Worm (Caenorhabditis elegans): ENCODE measurements around the gene srh-80.

DNA sequence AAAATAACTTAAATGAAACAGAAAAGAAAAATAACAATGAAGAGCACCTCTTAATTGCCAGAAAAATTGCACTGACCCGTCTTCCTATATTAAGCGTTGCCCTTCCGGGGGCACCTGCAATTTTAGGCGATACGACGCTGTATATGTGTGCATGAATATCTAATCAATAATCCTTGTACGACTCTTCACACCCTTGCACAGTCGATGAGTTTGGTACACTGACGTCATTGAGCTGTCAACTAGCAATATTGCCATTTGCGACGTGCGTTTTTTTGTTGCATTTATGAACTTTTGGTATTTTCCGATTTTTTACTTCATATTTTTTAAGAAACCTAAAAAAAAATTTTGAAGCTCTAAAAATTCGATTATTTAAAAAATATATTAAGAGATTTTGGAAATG lies 26.4 kb downstream of the srh-80 start, which contains the start of gene kin-34:
- TF ChIP-seq lin-32 (GFP tag; optimal IDR thresholded peaks at IDR 0.05): no peak
- TF ChIP-seq nhr-76 (tag; optimal IDR thresholded peaks at IDR 0.05): no peak
- TF ChIP-seq unc-62 (GFP tag; optimal IDR thresholded peaks at IDR 0.05): no peak
- TF ChIP-seq pha-4 (tag; optimal IDR thresholded peaks at IDR 0.05): no peak
- TF ChIP-seq tbx-8 (GFP tag; optimal IDR thresholded peaks at IDR 0.05): no peak

Measured in whole organism, mixed stage, embryonic.